Worm (Caenorhabditis elegans) whole organism, mixed stage, embryonic: Measurements from ENCODE around the gene Y6D1A.2.

Experiments
- ceh-39 ChIP-seq: fragments of 150-350 bp; optimal IDR thresholded peaks from 2 replicates; lab custom pipeline; 2014; ENCODE audit warnings: missing biosample characterization, missing genetic modification characterization
- elt-3 ChIP-seq: fragments of 150-350 bp; optimal IDR thresholded peaks from 2 replicates; lab custom pipeline; 2014; ENCODE audit warnings: missing biosample characterization, missing genetic modification characterization
- lin-13 ChIP-seq: fragments of 150-350 bp; optimal IDR thresholded peaks from 2 replicates; lab custom pipeline; 2014; ENCODE audit warnings: missing biosample characterization, missing genetic modification characterization
- lsy-2 ChIP-seq: fragments of 150-350 bp; optimal IDR thresholded peaks from 2 replicates; lab custom pipeline; 2014; ENCODE audit warnings: missing biosample characterization, missing genetic modification characterization
- mab-5 ChIP-seq: fragments of 150-350 bp; optimal IDR thresholded peaks from 2 replicates; lab custom pipeline; 2014; ENCODE audit warnings: missing biosample characterization, missing genetic modification characterization
- nhr-12 ChIP-seq: fragments of 150-350 bp; optimal IDR thresholded peaks from 2 replicates; lab custom pipeline; 2014; ENCODE audit warnings: missing biosample characterization, missing genetic modification characterization
- nhr-2 ChIP-seq: fragments of 150-350 bp; optimal IDR thresholded peaks from 2 replicates; lab custom pipeline; 2014; ENCODE audit warnings: missing biosample characterization, missing genetic modification characterization
- nhr-237 ChIP-seq: fragments of 150-350 bp; optimal IDR thresholded peaks from 2 replicates; lab custom pipeline; 2014; ENCODE audit warnings: missing biosample characterization, missing genetic modification characterization
- nhr-28 ChIP-seq: fragments of 150-350 bp; optimal IDR thresholded peaks from 2 replicates; lab custom pipeline; 2014; ENCODE audit warnings: missing biosample characterization, missing genetic modification characterization
- pha-4 ChIP-seq: fragments of 150-350 bp; optimal IDR thresholded peaks from 2 replicates; lab custom pipeline; 2018; ENCODE audit warnings: missing biosample characterization, missing genetic modification reagents, missing genetic modification characterization
- snpc-4 ChIP-seq: fragments of 150-350 bp; optimal IDR thresholded peaks from 2 replicates; lab custom pipeline; 2014; ENCODE audit warnings: missing biosample characterization, missing genetic modification characterization

DNA sequence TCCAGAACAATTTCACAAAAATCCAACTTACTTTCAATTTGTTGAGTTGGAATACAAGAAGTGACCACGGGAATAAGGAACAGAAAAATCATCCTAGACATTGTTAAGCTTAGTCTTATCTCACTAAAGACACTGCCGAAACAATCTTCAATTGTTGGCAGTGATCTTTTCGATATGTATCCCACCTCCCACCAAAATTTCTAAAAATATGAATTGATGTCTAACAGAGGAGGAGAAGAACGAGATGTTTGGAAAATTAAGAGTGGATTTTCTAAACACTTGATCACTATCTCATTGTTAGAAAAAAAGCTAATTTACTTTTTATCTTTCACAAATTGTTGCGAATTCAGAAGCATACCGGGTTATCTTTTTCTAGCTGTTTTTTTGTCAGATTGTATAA is 12.8 kb upstream of the Y6D1A.2 start, which contains the start of gene clec-144:
- TF ChIP-seq nhr-12 (tag; lab: Kevin White, UChicago), result no peak
- no peak for TF ChIP-seq snpc-4
- no peak for TF ChIP-seq nhr-237 (tag; lab: Kevin White, UChicago)
- TF ChIP-seq mab-5 (tag; lab: Kevin White, UChicago), result no peak
- TF ChIP-seq pha-4 (tag; lab: Kevin White, UChicago), result no peak
- TF ChIP-seq nhr-28 (tag; lab: Kevin White, UChicago), result no peak
- TF ChIP-seq elt-3 (tag; lab: Kevin White, UChicago), result no peak
- no peak for TF ChIP-seq lin-13 (tag; lab: Kevin White, UChicago)
- no peak for TF ChIP-seq lsy-2
- TF ChIP-seq ceh-39 (tag; lab: Kevin White, UChicago), result no peak
- no peak for TF ChIP-seq nhr-2 (tag; lab: Kevin White, UChicago)
